Fruit fly (Drosophila melanogaster): ENCODE measurements around the gene CG11590.

DNA sequence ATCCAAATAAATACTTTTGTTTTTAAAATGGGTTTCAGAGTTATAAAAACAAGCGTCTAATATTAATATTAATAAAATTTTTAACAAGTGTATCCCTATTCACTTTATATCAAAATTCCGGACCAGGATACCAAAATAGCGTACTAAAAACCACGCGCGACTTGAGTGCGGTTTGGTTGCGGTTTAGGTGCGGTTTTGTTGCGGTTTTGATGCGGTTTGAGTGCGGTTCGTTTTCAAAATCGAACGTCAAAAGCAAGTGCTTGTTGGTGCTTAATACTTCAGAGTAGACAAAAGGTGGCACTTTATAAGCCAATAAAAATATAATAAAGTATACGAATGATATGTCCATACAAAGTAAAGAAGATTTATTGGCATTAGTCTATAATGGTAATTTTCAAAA, 24.3 kb upstream of the CG11590 start:
- no peak for TF ChIP-seq Crg-1 (GFP tag; optimal IDR thresholded peaks at IDR 0.05)
- no peak for TF ChIP-seq kay (GFP tag; ENCODE audit: borderline replicate concordance)
- no peak for TF ChIP-seq Hr96 (GFP tag; optimal IDR thresholded peaks at IDR 0.05)
- TF ChIP-seq CG11617 (GFP tag; optimal IDR thresholded peaks at IDR 0.05) = no peak
- no peak for TF ChIP-seq CG33017 (tag; optimal IDR thresholded peaks at IDR 0.05)
- TF ChIP-seq cnc (optimal IDR thresholded peaks at IDR 0.05) = no peak
- no peak for TF ChIP-seq pad (GFP tag; optimal IDR thresholded peaks at IDR 0.05)
- no peak for TF ChIP-seq Mnt (GFP tag; optimal IDR thresholded peaks at IDR 0.05)
- no peak for TF ChIP-seq CG14711 (tag; optimal IDR thresholded peaks at IDR 0.05)
- TF ChIP-seq bab1 (GFP tag; optimal IDR thresholded peaks at IDR 0.05) = no peak

All from whole organism, adult.